Worm (Caenorhabditis elegans) whole organism, L4 larva: ENCODE data around the gene K11H3.2.
A peak's percentile ranks its signal among the peaks of the same experiment; 100 is the strongest.

Experiments used
- D1046.2 ChIP-seq: fragments of 200-800 bp; sonication (Bioruptor generic); IDR thresholded peaks from 2 replicates; pipeline ENCODE4 v1.3.6; 2022; ENCODE audit warnings: missing genetic modification characterization, missing compliant biosample characterization
- F10B5.3 ChIP-seq: sonication (generic microtip); optimal IDR thresholded peaks from 2 replicates; lab custom pipeline; 2016; ENCODE audit warnings: mild to moderate bottlenecking, missing genetic modification characterization, missing compliant biosample characterization
- F26F4.8 ChIP-seq: fragments of 200-800 bp; sonication (Bioruptor generic); conservative IDR thresholded peaks from 2 replicates; pipeline ENCODE4 v1.3.6; 2022; ENCODE audit warnings: missing genetic modification characterization, missing compliant biosample characterization
- F44E2.7 ChIP-seq: fragments of 200-800 bp; sonication (Bioruptor generic); IDR thresholded peaks from 2 replicates; pipeline ENCODE4 v2.1.2; 2022; ENCODE audit warnings: missing genetic modification characterization, missing compliant biosample characterization
- T26A8.4 ChIP-seq: fragments of 200-800 bp; sonication (Bioruptor generic); IDR thresholded peaks from 2 replicates; pipeline ENCODE4 v1.3.6; 2022; ENCODE audit warnings: missing genetic modification characterization, missing compliant biosample characterization
- Y105C5A.15 ChIP-seq: fragments of 200-800 bp; sonication (Bioruptor generic); IDR thresholded peaks from 2 replicates; pipeline ENCODE4 v1.3.6; 2022; ENCODE audit warnings: missing genetic modification characterization, missing compliant biosample characterization
- Y75B8A.6 ChIP-seq: fragments of 200-800 bp; sonication (Bioruptor generic); IDR thresholded peaks from 2 replicates; pipeline ENCODE4 v1.3.6; 2022; ENCODE audit warnings: missing genetic modification reagents, missing genetic modification characterization, missing compliant biosample characterization
- ZK546.5 ChIP-seq, 2 experiments: sonication (generic microtip); optimal IDR thresholded peaks; 2 replicates each; lab custom pipeline; 2017; ENCODE audit warnings: missing biosample characterization in 2 of 2, missing genetic modification characterization in 2 of 2
- ama-1 ChIP-seq: fragments of 150-350 bp; optimal IDR thresholded peaks from 2 replicates; lab custom pipeline; 2014; ENCODE audit warnings: inconsistent platforms, mixed read lengths
- ceh-20 ChIP-seq: fragments of 200-800 bp; sonication (Bioruptor generic); IDR thresholded peaks from 2 replicates; pipeline ENCODE4 v1.3.6; 2022; ENCODE audit warnings: missing genetic modification reagents, missing genetic modification characterization, missing compliant biosample characterization
- ceh-28 ChIP-seq: fragments of 150-350 bp; optimal IDR thresholded peaks from 2 replicates; lab custom pipeline; 2014; ENCODE audit warnings: missing biosample characterization, missing genetic modification reagents, missing genetic modification characterization
- ceh-82 ChIP-seq: sonication (generic microtip); optimal IDR thresholded peaks from 2 replicates; lab custom pipeline; 2017; ENCODE audit warnings: missing biosample characterization, missing genetic modification characterization
- ces-1 ChIP-seq: fragments of 150-350 bp; sonication (generic microtip); optimal IDR thresholded peaks from 4 replicates; lab custom pipeline; 2014; ENCODE audit warnings: missing biosample characterization, missing genetic modification reagents, missing genetic modification characterization
- cey-2 ChIP-seq: sonication (generic microtip); optimal IDR thresholded peaks from 3 replicates; lab custom pipeline; 2017; ENCODE audit warnings: missing genetic modification characterization, mild to moderate bottlenecking, missing compliant biosample characterization, antibody characterized with exemption, borderline replicate concordance; ENCODE audit not compliant: insufficient read depth
- dpl-1 ChIP-seq: fragments of 150-350 bp; optimal IDR thresholded peaks from 2 replicates; lab custom pipeline; 2014; ENCODE audit warnings: missing biosample characterization, missing genetic modification reagents, missing genetic modification characterization
- duxl-1 ChIP-seq: sonication (generic microtip); optimal IDR thresholded peaks from 2 replicates; lab custom pipeline; 2016; ENCODE audit warnings: mild to moderate bottlenecking, missing genetic modification characterization, moderate library complexity, missing compliant biosample characterization; ENCODE audit not compliant: poor library complexity
- dve-1 ChIP-seq: sonication (generic microtip); optimal IDR thresholded peaks from 2 replicates; lab custom pipeline; 2017; ENCODE audit warnings: antibody characterized with exemption, mild to moderate bottlenecking, missing genetic modification characterization, missing compliant biosample characterization; ENCODE audit not compliant: insufficient read depth
- egl-27 ChIP-seq: sonication (generic microtip); optimal IDR thresholded peaks from 3 replicates; lab custom pipeline; 2017; ENCODE audit warnings: missing biosample characterization, missing genetic modification reagents, missing genetic modification characterization
- egl-43 ChIP-seq: fragments of 200-800 bp; sonication (Bioruptor generic); IDR thresholded peaks from 2 replicates; pipeline ENCODE4 v1.3.6; 2022; ENCODE audit warnings: missing genetic modification reagents, missing genetic modification characterization, missing compliant biosample characterization
- fos-1 ChIP-seq: fragments of 150-350 bp; optimal IDR thresholded peaks from 2 replicates; lab custom pipeline; 2014; ENCODE audit warnings: missing biosample characterization, missing genetic modification characterization
- hlh-11 ChIP-seq: fragments of 200-800 bp; sonication (Bioruptor generic); optimal IDR thresholded peaks from 2 replicates; lab custom pipeline; 2018; ENCODE audit warnings: mild to moderate bottlenecking, missing genetic modification characterization, missing compliant biosample characterization
- hmg-1.1 ChIP-seq: fragments of 200-800 bp; sonication (Bioruptor generic); IDR thresholded peaks from 2 replicates; pipeline ENCODE4 v1.3.6; 2022; ENCODE audit warnings: missing genetic modification reagents, missing genetic modification characterization, missing compliant biosample characterization
- jun-1 ChIP-seq: fragments of 150-350 bp; optimal IDR thresholded peaks from 2 replicates; lab custom pipeline; 2014; ENCODE audit warnings: missing biosample characterization, missing genetic modification reagents, missing genetic modification characterization
- lim-7 ChIP-seq: fragments of 200-800 bp; sonication (Bioruptor generic); IDR thresholded peaks from 2 replicates; pipeline ENCODE4 v1.3.6; 2022; ENCODE audit warnings: missing genetic modification characterization, missing compliant biosample characterization
- lin-1 ChIP-seq: fragments of 200-800 bp; sonication (Bioruptor generic); IDR thresholded peaks from 2 replicates; pipeline ENCODE4 v1.3.6; 2022; ENCODE audit warnings: missing genetic modification reagents, missing genetic modification characterization, missing compliant biosample characterization
- lin-13 ChIP-seq: fragments of 150-350 bp; optimal IDR thresholded peaks from 2 replicates; lab custom pipeline; 2014; ENCODE audit warnings: missing biosample characterization, missing genetic modification reagents, missing genetic modification characterization
- lin-29 ChIP-seq: fragments of 200-800 bp; sonication (Bioruptor generic); IDR thresholded peaks from 2 replicates; pipeline ENCODE4 v1.3.6; 2022; ENCODE audit warnings: missing genetic modification reagents, missing genetic modification characterization, missing compliant biosample characterization
- mdl-1 ChIP-seq, 2 experiments: fragments of 150-350 bp in 1 of 2; sonication (generic microtip) in 1 of 2; optimal IDR thresholded peaks; 2 replicates each; lab custom pipeline; 2014 to 2017; ENCODE audit warnings: missing biosample characterization in 2 of 2, missing genetic modification characterization in 2 of 2
- mdt-29 ChIP-seq: fragments of 200-800 bp; sonication (Bioruptor generic); IDR thresholded peaks from 2 replicates; pipeline ENCODE4 v1.3.6; 2022; ENCODE audit warnings: missing genetic modification reagents, missing genetic modification characterization, missing compliant biosample characterization
- nhr-11 ChIP-seq: fragments of 150-350 bp; optimal IDR thresholded peaks from 2 replicates; lab custom pipeline; 2014; ENCODE audit warnings: missing biosample characterization, missing genetic modification characterization
- nhr-111 ChIP-seq: fragments of 200-800 bp; sonication (Bioruptor generic); optimal IDR thresholded peaks from 2 replicates; lab custom pipeline; 2018; ENCODE audit warnings: mild to moderate bottlenecking, missing genetic modification characterization, missing compliant biosample characterization
- nhr-28 ChIP-seq: fragments of 150-350 bp; optimal IDR thresholded peaks from 2 replicates; lab custom pipeline; 2014; ENCODE audit warnings: missing biosample characterization, missing genetic modification characterization
- nhr-42 ChIP-seq: fragments of 200-800 bp; sonication (Bioruptor generic); IDR thresholded peaks from 2 replicates; pipeline ENCODE4 v1.3.6; 2022; ENCODE audit warnings: missing genetic modification characterization, missing compliant biosample characterization
- nhr-6 ChIP-seq: fragments of 150-350 bp; optimal IDR thresholded peaks from 2 replicates; lab custom pipeline; 2014; ENCODE audit warnings: missing biosample characterization, missing genetic modification characterization
- nhr-76 ChIP-seq: fragments of 150-350 bp; optimal IDR thresholded peaks from 2 replicates; lab custom pipeline; 2014; ENCODE audit warnings: missing biosample characterization, missing genetic modification characterization
- pha-4 ChIP-seq, 2 experiments: fragments of 150-350 bp in 1 of 2; fragments of 200-800 bp in 1 of 2; sonication (Bioruptor generic) in 1 of 2; IDR thresholded peaks in 1 of 2; optimal IDR thresholded peaks in 1 of 2; 2 replicates each; pipeline versions ENCODE4 v1.3.6 to Lab custom; 2014 to 2022; ENCODE audit warnings: missing genetic modification characterization in 2 of 2, missing genetic modification reagents in 2 of 2, missing biosample characterization in 1 of 2, missing compliant biosample characterization in 1 of 2
- php-3 ChIP-seq: fragments of 200-800 bp; sonication (Bioruptor generic); IDR thresholded peaks from 2 replicates; pipeline ENCODE4 v1.3.6; 2022; ENCODE audit warnings: missing genetic modification reagents, missing genetic modification characterization, missing compliant biosample characterization
- skn-1 ChIP-seq: fragments of 150-350 bp; optimal IDR thresholded peaks from 2 replicates; lab custom pipeline; 2014; ENCODE audit warnings: missing biosample characterization, missing genetic modification characterization
- snpc-1.2 ChIP-seq: fragments of 200-800 bp; sonication (Bioruptor generic); IDR thresholded peaks from 2 replicates; pipeline ENCODE4 v1.3.6; 2022; ENCODE audit warnings: missing genetic modification reagents, missing genetic modification characterization, missing compliant biosample characterization
- spr-1 ChIP-seq: sonication (generic microtip); optimal IDR thresholded peaks from 2 replicates; lab custom pipeline; 2016; ENCODE audit warnings: mild to moderate bottlenecking, missing genetic modification characterization, missing compliant biosample characterization
- tag-97 ChIP-seq: fragments of 200-800 bp; sonication (Bioruptor generic); IDR thresholded peaks from 2 replicates; pipeline ENCODE4 v1.3.6; 2022; ENCODE audit warnings: missing genetic modification characterization, missing compliant biosample characterization
- tra-1 ChIP-seq: fragments of 200-800 bp; sonication (Bioruptor generic); IDR thresholded peaks from 2 replicates; pipeline ENCODE4 v1.3.6; 2022; ENCODE audit warnings: missing genetic modification reagents, missing genetic modification characterization, missing compliant biosample characterization
- unc-130 ChIP-seq: sonication (generic microtip); optimal IDR thresholded peaks from 2 replicates; lab custom pipeline; 2016; ENCODE audit warnings: missing genetic modification reagents, missing genetic modification characterization, missing compliant biosample characterization
- unc-62 ChIP-seq, 3 experiments: fragments of 150-350 bp in 1 of 3; sonication (generic microtip); optimal IDR thresholded peaks in 2 of 3; peaks in 1 of 3; 1 replicate in 1 of 3; 2 replicates in 2 of 3; lab custom pipeline; 2014 to 2017; ENCODE audit warnings: missing biosample characterization in 3 of 3, missing genetic modification characterization in 3 of 3, missing genetic modification reagents in 3 of 3, missing genotype in 1 of 3
- vab-7 ChIP-seq: fragments of 200-800 bp; sonication (Bioruptor generic); IDR thresholded peaks from 2 replicates; pipeline ENCODE4 v1.3.6; 2022; ENCODE audit warnings: missing genetic modification reagents, missing genetic modification characterization, missing compliant biosample characterization
- zag-1 ChIP-seq: fragments of 150-350 bp; optimal IDR thresholded peaks from 2 replicates; lab custom pipeline; 2014; ENCODE audit warnings: missing biosample characterization, missing genetic modification characterization
- zfp-2 ChIP-seq: sonication (generic microtip); optimal IDR thresholded peaks from 2 replicates; lab custom pipeline; 2016; ENCODE audit warnings: mild to moderate bottlenecking, missing genetic modification characterization, missing compliant biosample characterization
- zip-2 ChIP-seq: fragments of 150-350 bp; optimal IDR thresholded peaks from 2 replicates; lab custom pipeline; 2014; ENCODE audit warnings: missing biosample characterization, missing genetic modification characterization
- ztf-11 ChIP-seq: fragments of 150-350 bp; optimal IDR thresholded peaks from 2 replicates; lab custom pipeline; 2014; ENCODE audit warnings: missing biosample characterization, missing genetic modification characterization

Gene K11H3.2

ce11 chrIII:9825073-9825828, 20.9 kb upstream of the K11H3.2 start, which contains the start of gene ZK632.9 (continued):
- TF ChIP-seq vab-7 (GFP tag; lab: Robert Waterston, UW) (no peak), spr-1 (tag; lab: Kevin White, UChicago) (no peak), ZK546.5 (tag; optimal IDR thresholded peaks at IDR 0.05; lab: Kevin White, UChicago) (no peak), nhr-42 (GFP tag; lab: Robert Waterston, UW) (no peak), snpc-1.2 (0 out of 2 replicates have a peak, but pooled peaks have one; percentile 34), pha-4 (GFP tag; IDR thresholded peaks at IDR 0.05; lab: Robert Waterston, UW) (0 out of 2 replicates have a peak, but pooled peaks have one; percentile 32), pha-4 (tag; optimal IDR thresholded peaks at IDR 0.05; lab: Kevin White, UChicago) (no peak), Y75B8A.6 (GFP tag; lab: Robert Waterston, UW) (peak; percentile 70; the same call in 1 of the 2 replicates), ztf-11 (tag; lab: Kevin White, UChicago) (no peak), lin-29 (GFP tag; lab: Robert Waterston, UW) (no peak), lin-13 (GFP tag; lab: Kevin White, UChicago) (no peak), fos-1 (tag; lab: Kevin White, UChicago) (no peak), ceh-82 (tag; lab: Kevin White, UChicago) (no peak), nhr-28 (tag; lab: Kevin White, UChicago) (peak; percentile 63), lin-1 (no peak), nhr-76 (tag; lab: Kevin White, UChicago) (no peak), nhr-111 (GFP tag; lab: Kevin White, UChicago) (no peak), ceh-20 (GFP tag; lab: Robert Waterston, UW) (no peak), zfp-2 (tag; lab: Kevin White, UChicago) (no peak), skn-1 (tag; lab: Kevin White, UChicago) (no peak), unc-62 (GFP tag; optimal IDR thresholded peaks at IDR 0.05 in 1 of 2; lab: Kevin White, UChicago) (peak in 1 of 2 experiments; percentile 56), unc-62 (tag; optimal IDR thresholded peaks at IDR 0.05; lab: Kevin White, UChicago) (no peak), jun-1 (tag; lab: Kevin White, UChicago) (no peak), zag-1 (tag; lab: Kevin White, UChicago) (no peak), php-3 (GFP tag; lab: Robert Waterston, UW) (no peak), unc-130 (GFP tag; lab: Kevin White, UChicago) (no peak), mdt-29 (GFP tag; lab: Robert Waterston, UW) (no peak), dpl-1 (GFP tag; lab: Kevin White, UChicago) (peak; percentile 10), cey-2 (tag; lab: Kevin White, UChicago) (no peak), zip-2 (tag; lab: Kevin White, UChicago) (no peak), ama-1 (no peak), egl-27 (no peak), nhr-6 (tag; lab: Kevin White, UChicago) (no peak), D1046.2 (GFP tag; lab: Robert Waterston, UW) (no peak), lim-7 (GFP tag; lab: Robert Waterston, UW) (no peak), duxl-1 (tag; lab: Kevin White, UChicago) (no peak), ceh-28 (tag; lab: Kevin White, UChicago) (peak; percentile 26), ces-1 (GFP tag; lab: Kevin White, UChicago) (no peak), F26F4.8 (GFP tag; lab: Robert Waterston, UW) (no peak), nhr-11 (no peak), dve-1 (tag; lab: Kevin White, UChicago) (peak; percentile 54), tra-1 (GFP tag; lab: Robert Waterston, UW) (no peak), hmg-1.1 (GFP tag; lab: Robert Waterston, UW) (no peak), T26A8.4 (GFP tag; lab: Robert Waterston, UW) (peak; percentile 41; the same call in 1 of the 2 replicates), tag-97 (GFP tag; lab: Robert Waterston, UW) (no peak), Y105C5A.15 (0 out of 2 replicates have a peak, but pooled peaks have one; percentile 25), hlh-11 (tag; lab: Kevin White, UChicago) (peak; percentile 41), mdl-1 (tag; optimal IDR thresholded peaks at IDR 0.05; lab: Kevin White, UChicago) (no peak), F44E2.7 (no peak), F10B5.3 (tag; lab: Kevin White, UChicago) (no peak), egl-43 (GFP tag; lab: Robert Waterston, UW) (peak; percentile 54)
